Worm (Caenorhabditis elegans) whole organism, L4 larva: ENCODE data around the gene C44F1.1.

Source experiments
- F44E2.7 ChIP-seq: fragments of 200-800 bp; sonication (Bioruptor generic); IDR thresholded peaks from 2 replicates; pipeline ENCODE4 v2.1.2; 2022; ENCODE audit warnings: missing genetic modification characterization, missing compliant biosample characterization
- Y105C5A.15 ChIP-seq: fragments of 200-800 bp; sonication (Bioruptor generic); IDR thresholded peaks from 2 replicates; pipeline ENCODE4 v1.3.6; 2022; ENCODE audit warnings: missing genetic modification characterization, missing compliant biosample characterization
- dmd-6 ChIP-seq: fragments of 200-800 bp; sonication (Bioruptor generic); IDR thresholded peaks from 2 replicates; pipeline ENCODE4 v1.3.6; 2022; ENCODE audit warnings: missing genetic modification reagents, missing genetic modification characterization, missing compliant biosample characterization
- jun-1 ChIP-seq: fragments of 150-350 bp; optimal IDR thresholded peaks from 2 replicates; lab custom pipeline; 2014; ENCODE audit warnings: missing biosample characterization, missing genetic modification reagents, missing genetic modification characterization
- mxl-3 ChIP-seq: fragments of 200-800 bp; sonication (Bioruptor generic); optimal IDR thresholded peaks from 2 replicates; lab custom pipeline; 2018; ENCODE audit warnings: mild to moderate bottlenecking, missing genetic modification characterization, missing compliant biosample characterization
- nhr-10 ChIP-seq: fragments of 150-350 bp; optimal IDR thresholded peaks from 2 replicates; lab custom pipeline; 2014; ENCODE audit warnings: missing biosample characterization, missing genetic modification characterization
- nhr-11 ChIP-seq: fragments of 150-350 bp; optimal IDR thresholded peaks from 2 replicates; lab custom pipeline; 2014; ENCODE audit warnings: missing biosample characterization, missing genetic modification characterization
- nhr-28 ChIP-seq: fragments of 150-350 bp; optimal IDR thresholded peaks from 2 replicates; lab custom pipeline; 2014; ENCODE audit warnings: missing biosample characterization, missing genetic modification characterization
- php-3 ChIP-seq: fragments of 200-800 bp; sonication (Bioruptor generic); IDR thresholded peaks from 2 replicates; pipeline ENCODE4 v1.3.6; 2022; ENCODE audit warnings: missing genetic modification reagents, missing genetic modification characterization, missing compliant biosample characterization
- zfp-2 ChIP-seq: sonication (generic microtip); optimal IDR thresholded peaks from 2 replicates; lab custom pipeline; 2016; ENCODE audit warnings: mild to moderate bottlenecking, missing genetic modification characterization, missing compliant biosample characterization
- zfp-3 ChIP-seq: fragments of 200-800 bp; sonication (Bioruptor generic); conservative IDR thresholded peaks from 2 replicates; pipeline ENCODE4 v1.3.6; 2022; ENCODE audit warnings: missing genetic modification reagents, missing genetic modification characterization, missing compliant biosample characterization
- ztf-11 ChIP-seq: fragments of 150-350 bp; optimal IDR thresholded peaks from 2 replicates; lab custom pipeline; 2014; ENCODE audit warnings: missing biosample characterization, missing genetic modification characterization

- no peak for TF ChIP-seq nhr-28 (tag; lab: Kevin White, UChicago)
- no peak for TF ChIP-seq ztf-11 (tag; lab: Kevin White, UChicago)
- no peak for TF ChIP-seq dmd-6 (GFP tag; lab: Robert Waterston, UW)
- no peak for TF ChIP-seq nhr-11
- no peak for TF ChIP-seq zfp-3 (GFP tag; lab: Robert Waterston, UW)
- no peak for TF ChIP-seq F44E2.7
- no peak for TF ChIP-seq zfp-2 (tag; lab: Kevin White, UChicago)
- no peak for TF ChIP-seq php-3 (GFP tag; lab: Robert Waterston, UW)
- no peak for TF ChIP-seq jun-1
- no peak for TF ChIP-seq nhr-10 (tag; lab: Kevin White, UChicago)
- TF ChIP-seq Y105C5A.15 (GFP tag; lab: Robert Waterston, UW): no peak
- no peak for TF ChIP-seq mxl-3
These were observed 45.8 kb downstream of the C44F1.1 start, which contains the start of gene C14B1.8 for ce11 chrIII:3719564-3719963.
